Worm (Caenorhabditis elegans) whole organism, young adult: ENCODE measurements around the gene K03H9.3.

Experiments used
- T07F8.4 ChIP-seq: sonication (generic microtip); optimal IDR thresholded peaks from 2 replicates; lab custom pipeline; 2016; ENCODE audit warnings: mild to moderate bottlenecking, missing genetic modification characterization, moderate library complexity, missing compliant biosample characterization
- cebp-2 ChIP-seq: fragments of 200-800 bp; sonication (Bioruptor generic); IDR thresholded peaks from 2 replicates; pipeline ENCODE4 v1.3.6; 2022; ENCODE audit warnings: missing genetic modification characterization, missing compliant biosample characterization
- let-607 ChIP-seq, 2 experiments: fragments of 200-800 bp in 1 of 2; sonication (Bioruptor generic) in 1 of 2; sonication (generic microtip) in 1 of 2; optimal IDR thresholded peaks; 2 replicates each; lab custom pipeline; 2016 to 2018; ENCODE audit warnings: mild to moderate bottlenecking in 2 of 2, missing compliant biosample characterization in 2 of 2, missing genetic modification characterization in 2 of 2, moderate library complexity in 2 of 2, missing genotype in 1 of 2
- nfyb-1 ChIP-seq: fragments of 200-800 bp; sonication (Bioruptor generic); IDR thresholded peaks from 2 replicates; pipeline ENCODE4 v1.3.6; 2022; ENCODE audit warnings: missing genetic modification reagents, missing genetic modification characterization, missing compliant biosample characterization

DNA sequence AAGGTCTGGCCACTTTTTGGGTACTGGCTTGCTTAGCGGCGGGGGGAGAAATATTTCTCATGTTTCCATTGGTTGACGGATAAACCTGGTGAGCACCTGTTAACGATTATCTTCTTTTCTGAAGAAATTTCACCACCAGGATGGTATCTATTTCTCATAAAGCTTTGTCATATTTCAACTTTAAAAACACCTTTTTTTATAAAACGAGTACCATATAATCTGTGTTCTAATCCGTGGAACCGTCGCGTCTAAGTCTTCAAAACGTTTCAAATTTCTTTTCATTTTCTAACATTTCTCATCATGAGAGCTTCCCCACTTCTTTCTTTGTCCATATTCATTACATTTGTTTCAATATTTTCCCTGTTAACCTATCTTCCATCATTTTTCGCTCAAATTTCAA, 3.1 kb downstream of the K03H9.3 start, which contains the start of gene col-75:
- TF ChIP-seq let-607 (tag; optimal IDR thresholded peaks at IDR 0.05; lab: Kevin White, UChicago), result no peak
- TF ChIP-seq T07F8.4, result no peak
- no peak for TF ChIP-seq nfyb-1 (GFP tag; lab: Robert Waterston, UW)
- no peak for TF ChIP-seq cebp-2 (GFP tag; lab: Robert Waterston, UW)
